Fruit fly (Drosophila melanogaster) S2 (cell line): ENCODE measurements around the gene Tim17b1.

ENCODE experiments used
- CG8478 ChIP-seq: fragments of >200 bp; optimal IDR thresholded peaks from 2 replicates; lab custom pipeline; 2018
- CTCF ChIP-seq, 2 experiments: fragments of >200 bp; optimal IDR thresholded peaks; 2 replicates each; lab custom pipeline; 2018

dm6 chr3R:5268495-5268894 lies 31.4 kb upstream of the Tim17b1 start:
- no peak for TF ChIP-seq CG8478
- no peak for TF ChIP-seq CTCF (optimal IDR thresholded peaks at IDR 0.05; lab: Kevin White, UChicago)
